Fruit fly (Drosophila melanogaster) whole organism, embryonic: ENCODE measurements around the gene cup.

Experiments used
- Aef1 ChIP-seq: fragments of 200-800 bp; sonication (Bioruptor generic); IDR thresholded peaks from 3 replicates; pipeline ENCODE4 v1.3.6; 2022; ENCODE audit warnings: missing biosample characterization, missing genetic modification characterization
- Awh ChIP-seq: fragments of 200-800 bp; sonication (Bioruptor generic); IDR thresholded peaks from 2 replicates; pipeline ENCODE4, ENCODE4 v1.3.6; 2022; ENCODE audit warnings: missing biosample characterization, missing genetic modification characterization
- Blimp-1 ChIP-seq: fragments of 200-800 bp; sonication (Bioruptor generic); optimal IDR thresholded peaks from 3 replicates; lab custom pipeline; 2018; ENCODE audit warnings: missing biosample characterization, missing genetic modification characterization, mild to moderate bottlenecking, moderate library complexity, missing genetic modification reagents
- CG10147 ChIP-seq: fragments of 200-800 bp; sonication (Bioruptor generic); optimal IDR thresholded peaks from 2 replicates; lab custom pipeline; 2019; ENCODE audit warnings: missing biosample characterization, mild to moderate bottlenecking, missing genetic modification characterization, moderate library complexity
- CG10274 ChIP-seq: fragments of 200-800 bp; sonication (Bioruptor generic); optimal IDR thresholded peaks from 3 replicates; lab custom pipeline; 2017; ENCODE audit warnings: missing biosample characterization, mild to moderate bottlenecking, missing genetic modification characterization
- CG12071 ChIP-seq: fragments of 200-800 bp; sonication (Bioruptor generic); optimal IDR thresholded peaks from 3 replicates; lab custom pipeline; 2018; ENCODE audit warnings: missing biosample characterization, mild to moderate bottlenecking, missing genetic modification characterization
- CG14710 ChIP-seq: fragments of 200-800 bp; sonication (Bioruptor generic); optimal IDR thresholded peaks from 3 replicates; lab custom pipeline; 2019; ENCODE audit warnings: missing biosample characterization, mild to moderate bottlenecking, missing genetic modification characterization, moderate library complexity
- CG15696 ChIP-seq: fragments of 200-800 bp; sonication (Bioruptor generic); optimal IDR thresholded peaks from 2 replicates; lab custom pipeline; 2019; ENCODE audit warnings: missing biosample characterization, mild to moderate bottlenecking, missing genetic modification characterization, moderate library complexity
- CG1647 ChIP-seq: fragments of 200-800 bp; sonication (Bioruptor generic); optimal IDR thresholded peaks from 3 replicates; lab custom pipeline; 2016; ENCODE audit warnings: missing biosample characterization, missing genetic modification characterization
- CG16813 ChIP-seq: fragments of 200-800 bp; sonication (Bioruptor generic); IDR thresholded peaks from 3 replicates; pipeline ENCODE4 v1.3.6; 2022; ENCODE audit warnings: missing biosample characterization, missing genetic modification characterization; ENCODE audit not compliant: partially characterized antibody
- CG16863 ChIP-seq: fragments of 200-800 bp; sonication (Bioruptor generic); optimal IDR thresholded peaks from 3 replicates; lab custom pipeline; 2016; ENCODE audit warnings: missing biosample characterization, missing genetic modification characterization
- CG17328 ChIP-seq: fragments of 200-800 bp; sonication (Bioruptor generic); IDR thresholded peaks from 2 replicates; pipeline ENCODE4 v1.3.6; 2022; ENCODE audit warnings: missing biosample characterization, missing genetic modification characterization
- CG31365 ChIP-seq: fragments of 200-800 bp; sonication (Bioruptor generic); optimal IDR thresholded peaks from 2 replicates; lab custom pipeline; 2018; ENCODE audit warnings: missing biosample characterization, mild to moderate bottlenecking, missing genetic modification characterization
- CG3838 ChIP-seq: fragments of 200-800 bp; sonication (Bioruptor generic); optimal IDR thresholded peaks from 3 replicates; lab custom pipeline; 2016; ENCODE audit warnings: missing biosample characterization, missing genetic modification characterization
- CG3847 ChIP-seq: fragments of 200-800 bp; sonication (Bioruptor generic); IDR thresholded peaks from 2 replicates; pipeline ENCODE4 v1.3.6; 2022; ENCODE audit warnings: missing biosample characterization, missing genetic modification characterization
- CG4617 ChIP-seq: fragments of 200-800 bp; sonication (Bioruptor generic); optimal IDR thresholded peaks from 3 replicates; lab custom pipeline; 2016; ENCODE audit warnings: missing biosample characterization, missing genetic modification characterization, borderline replicate concordance
- CG7271 ChIP-seq: fragments of 200-800 bp; sonication (Bioruptor generic); optimal IDR thresholded peaks from 2 replicates; lab custom pipeline; 2018; ENCODE audit warnings: missing biosample characterization, mild to moderate bottlenecking, missing genetic modification characterization, moderate library complexity
- CG7745 ChIP-seq: fragments of 200-800 bp; sonication (Bioruptor generic); optimal IDR thresholded peaks from 2 replicates; lab custom pipeline; 2018; ENCODE audit warnings: missing biosample characterization, mild to moderate bottlenecking, missing genetic modification characterization, moderate library complexity
- CG8478 ChIP-seq: fragments of >200 bp; optimal IDR thresholded peaks from 2 replicates; lab custom pipeline; 2018
- CHES-1-like ChIP-seq: fragments of 200-800 bp; sonication (Bioruptor generic); optimal IDR thresholded peaks from 2 replicates; lab custom pipeline; 2016; ENCODE audit warnings: missing biosample characterization, missing genetic modification characterization
- Camta ChIP-seq: fragments of 200-800 bp; sonication (Bioruptor generic); optimal IDR thresholded peaks from 2 replicates; lab custom pipeline; 2016; ENCODE audit warnings: missing biosample characterization, missing genetic modification characterization
- Deaf1 ChIP-seq: fragments of 200-800 bp; optimal IDR thresholded peaks from 3 replicates; lab custom pipeline; 2019; ENCODE audit warnings: missing biosample characterization, mild to moderate bottlenecking, missing genetic modification characterization, moderate library complexity
- Gug ChIP-seq: fragments of 200-800 bp; sonication (Bioruptor generic); IDR thresholded peaks from 4 replicates; pipeline ENCODE4 v1.3.6; 2022; ENCODE audit warnings: missing biosample characterization, missing genetic modification characterization
- Hr51 ChIP-seq, 2 experiments: fragments of 200-800 bp; sonication (Bioruptor generic); optimal IDR thresholded peaks; 2 replicates in 1 of 2; 3 replicates in 1 of 2; lab custom pipeline; 2016 to 2018; ENCODE audit warnings: missing biosample characterization in 2 of 2, missing genetic modification characterization in 2 of 2, mild to moderate bottlenecking in 1 of 2, moderate library complexity in 1 of 2
- Lpt ChIP-seq: fragments of >200 bp; optimal IDR thresholded peaks from 2 replicates; lab custom pipeline; 2018; ENCODE audit warnings: missing biosample characterization, missing genetic modification characterization
- Max ChIP-seq: fragments of 200-800 bp; sonication (Bioruptor generic); optimal IDR thresholded peaks from 2 replicates; lab custom pipeline; 2016; ENCODE audit warnings: missing biosample characterization, mild to moderate bottlenecking, missing genetic modification characterization
- Med ChIP-seq: fragments of 200-800 bp; sonication (Bioruptor generic); peaks from one replicate; lab custom pipeline; 2016; ENCODE audit warnings: missing biosample characterization, missing genetic modification characterization, mild to moderate bottlenecking, inconsistent platforms, moderate library complexity
- Neu2 ChIP-seq: fragments of 200-800 bp; sonication (Bioruptor generic); optimal IDR thresholded peaks from 3 replicates; lab custom pipeline; 2016; ENCODE audit warnings: missing biosample characterization, missing genetic modification characterization, borderline replicate concordance
- Nf-YB ChIP-seq: fragments of 200-800 bp; sonication (Bioruptor generic); optimal IDR thresholded peaks from 3 replicates; lab custom pipeline; 2019; ENCODE audit warnings: missing biosample characterization, mild to moderate bottlenecking, missing genetic modification characterization, moderate library complexity
- Scr ChIP-seq: fragments of 200-800 bp; sonication (Bioruptor generic); IDR thresholded peaks from 2 replicates; pipeline ENCODE4 v1.3.6; 2022; ENCODE audit warnings: missing biosample characterization, missing genetic modification characterization; ENCODE audit not compliant: partially characterized antibody
- ac ChIP-seq: fragments of 200-800 bp; sonication (Bioruptor generic); optimal IDR thresholded peaks from 3 replicates; lab custom pipeline; 2017; ENCODE audit warnings: missing biosample characterization, mild to moderate bottlenecking, missing genetic modification characterization
- aop ChIP-seq: fragments of 200-800 bp; sonication (Bioruptor generic); IDR thresholded peaks from 2 replicates; pipeline ENCODE4 v1.3.6; 2022; ENCODE audit warnings: missing biosample characterization, missing genetic modification characterization
- ase ChIP-seq: fragments of 200-800 bp; sonication (Bioruptor generic); IDR thresholded peaks from 3 replicates; pipeline ENCODE4 v1.3.6; 2022; ENCODE audit warnings: missing biosample characterization, missing genetic modification characterization
- ato ChIP-seq: fragments of 200-800 bp; sonication (Bioruptor generic); IDR thresholded peaks from 2 replicates; pipeline ENCODE4 v1.3.6; 2022; ENCODE audit warnings: missing biosample characterization, missing genetic modification characterization; ENCODE audit not compliant: partially characterized antibody
- btn ChIP-seq: fragments of 200-800 bp; sonication (Bioruptor generic); optimal IDR thresholded peaks from 2 replicates; lab custom pipeline; 2016; ENCODE audit warnings: missing biosample characterization, missing genetic modification characterization
- danr ChIP-seq: fragments of 200-800 bp; sonication (Bioruptor generic); IDR thresholded peaks from 2 replicates; pipeline ENCODE4 v1.3.6; 2022; ENCODE audit warnings: missing biosample characterization, missing genetic modification characterization
- ftz-f1 ChIP-seq: fragments of 200-800 bp; sonication (Bioruptor generic); optimal IDR thresholded peaks from 2 replicates; lab custom pipeline; 2016; ENCODE audit warnings: missing biosample characterization, missing genetic modification characterization
- ham ChIP-seq: fragments of 200-800 bp; sonication (Bioruptor generic); IDR thresholded peaks from 2 replicates; pipeline ENCODE4 v1.3.6; 2022; ENCODE audit warnings: missing biosample characterization, missing genetic modification characterization
- hkb ChIP-seq, 2 experiments: fragments of 200-800 bp in 1 of 2; fragments of >200 bp in 1 of 2; sonication (Bioruptor generic) in 1 of 2; IDR thresholded peaks in 1 of 2; optimal IDR thresholded peaks in 1 of 2; 2 replicates each; pipeline versions ENCODE4 v1.3.6 to Lab custom; 2017 to 2022; ENCODE audit warnings: missing biosample characterization in 1 of 2, missing genetic modification characterization in 1 of 2
- kni ChIP-seq: fragments of 200-800 bp; sonication (Bioruptor generic); optimal IDR thresholded peaks from 3 replicates; lab custom pipeline; 2017; ENCODE audit warnings: mild to moderate bottlenecking, missing biosample characterization, missing genetic modification reagents, missing genetic modification characterization
- oc ChIP-seq: fragments of 200-800 bp; sonication (Bioruptor generic); optimal IDR thresholded peaks from 2 replicates; lab custom pipeline; 2018; ENCODE audit warnings: missing biosample characterization, mild to moderate bottlenecking, missing genetic modification characterization, moderate library complexity
- org-1 ChIP-seq: fragments of 200-800 bp; sonication (Bioruptor generic); optimal IDR thresholded peaks from 2 replicates; lab custom pipeline; 2017; ENCODE audit warnings: missing biosample characterization, missing genetic modification characterization
- peb ChIP-seq: fragments of 200-800 bp; sonication (Bioruptor generic); IDR thresholded peaks from 2 replicates; pipeline ENCODE4 v1.3.6; 2022; ENCODE audit warnings: missing biosample characterization, missing genetic modification characterization
- pnt ChIP-seq: fragments of 200-800 bp; sonication (Bioruptor generic); optimal IDR thresholded peaks from 3 replicates; lab custom pipeline; 2016; ENCODE audit warnings: missing biosample characterization, missing genetic modification characterization
- psq ChIP-seq: fragments of 200-800 bp; sonication (Bioruptor generic); optimal IDR thresholded peaks from 2 replicates; lab custom pipeline; 2017; ENCODE audit warnings: missing biosample characterization, missing genetic modification characterization
- rib ChIP-seq: fragments of 200-800 bp; sonication (Bioruptor generic); IDR thresholded peaks from 2 replicates; pipeline ENCODE4 v1.3.6; 2022; ENCODE audit warnings: missing biosample characterization, missing genetic modification characterization
- sens-2 ChIP-seq: fragments of 200-800 bp; sonication (Bioruptor generic); IDR thresholded peaks from 2 replicates; pipeline ENCODE4 v1.3.6; 2022; ENCODE audit warnings: missing biosample characterization, missing genetic modification characterization
- sima ChIP-seq: fragments of 200-800 bp; sonication (Bioruptor generic); optimal IDR thresholded peaks from 2 replicates; lab custom pipeline; 2016; ENCODE audit warnings: missing biosample characterization, missing genetic modification characterization
- slp2 ChIP-seq: fragments of 200-800 bp; sonication (Bioruptor generic); optimal IDR thresholded peaks from 2 replicates; lab custom pipeline; 2016; ENCODE audit warnings: missing biosample characterization, missing genetic modification characterization
- trh ChIP-seq: fragments of 200-800 bp; sonication (Bioruptor generic); optimal IDR thresholded peaks from 2 replicates; lab custom pipeline; 2016; ENCODE audit warnings: missing biosample characterization, missing genetic modification characterization
- zfh1 ChIP-seq: fragments of 200-800 bp; sonication (Bioruptor generic); IDR thresholded peaks from 3 replicates; pipeline ENCODE4 v1.3.6; 2022; ENCODE audit warnings: missing biosample characterization, missing genetic modification characterization

The cup gene

DNA sequence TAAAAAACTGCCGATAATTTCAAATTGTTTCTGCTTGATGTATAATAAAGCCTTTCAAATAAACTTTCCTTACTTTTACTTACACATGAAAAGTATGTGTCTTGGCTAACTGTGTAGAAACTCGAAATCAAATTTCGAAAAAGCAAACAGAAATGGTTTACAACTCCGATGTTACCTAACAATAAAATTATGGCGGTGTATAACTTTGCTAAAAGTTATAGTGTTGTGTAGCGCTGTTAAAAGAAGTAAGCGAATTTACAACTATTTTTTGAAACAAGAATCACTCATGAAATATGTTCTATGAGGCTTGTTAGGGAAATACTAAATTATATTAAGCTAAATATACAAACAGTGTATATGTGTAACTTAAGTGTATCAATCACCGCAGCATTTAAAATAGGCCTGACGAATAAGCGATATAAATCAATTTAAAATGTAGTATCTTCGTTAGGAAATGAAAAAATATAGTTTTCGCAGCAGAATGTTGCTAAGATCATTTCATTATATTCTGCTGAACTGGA, 40.8 kb upstream of the cup start, which contains the start of gene CG34345 (continued):
- TF ChIP-seq CG3847 (GFP tag; lab: Robert Waterston, UW) (peak; percentile 45), Neu2 (GFP tag; lab: Kevin White, UChicago) (no peak), ase (GFP tag; lab: Robert Waterston, UW) (no peak), Camta (GFP tag; lab: Kevin White, UChicago) (no peak), btn (GFP tag; lab: Kevin White, UChicago) (no peak), CG7745 (tag; lab: Kevin White, UChicago) (no peak), aop (GFP tag; lab: Robert Waterston, UW) (no peak), CG14710 (tag; lab: Kevin White, UChicago) (peak; percentile 54), org-1 (GFP tag; lab: Kevin White, UChicago) (no peak), CG1647 (GFP tag; lab: Kevin White, UChicago) (no peak), Blimp-1 (GFP tag; lab: Kevin White, UChicago) (no peak), Deaf1 (tag; lab: Kevin White, UChicago) (no peak), CG10274 (no peak), Med (GFP tag; lab: Kevin White, UChicago) (peak; percentile 90), oc (tag; lab: Kevin White, UChicago) (no peak), Aef1 (GFP tag; lab: Robert Waterston, UW) (no peak), zfh1 (GFP tag; lab: Robert Waterston, UW) (peak; percentile 35; the same call in 1 of the 3 replicates), sens-2 (GFP tag; lab: Robert Waterston, UW) (no peak), CG16863 (GFP tag; lab: Kevin White, UChicago) (no peak), peb (GFP tag; lab: Robert Waterston, UW) (no peak), Awh (no peak), CG16813 (peak; percentile 50; the same call in 2 of the 3 replicates), CG7271 (tag; lab: Kevin White, UChicago) (no peak), danr (GFP tag; lab: Robert Waterston, UW) (no peak), sima (no peak), CHES-1-like (GFP tag; lab: Kevin White, UChicago) (no peak), kni (GFP tag; lab: Kevin White, UChicago) (no peak), ftz-f1 (no peak), ac (GFP tag; lab: Kevin White, UChicago) (no peak), CG8478 (lab: Kevin White, UChicago) (no peak), Hr51 (GFP tag; optimal IDR thresholded peaks at IDR 0.05; lab: Kevin White, UChicago) (no peak), CG4617 (no peak), CG15696 (no peak), pnt (no peak), Max (GFP tag; lab: Kevin White, UChicago) (no peak), CG10147 (GFP tag; lab: Kevin White, UChicago) (no peak), Gug (GFP tag; lab: Robert Waterston, UW) (no peak), Nf-YB (GFP tag; lab: Kevin White, UChicago) (no peak), CG17328 (GFP tag; lab: Robert Waterston, UW) (no peak), ato (GFP tag; lab: Robert Waterston, UW) (peak; percentile 48; the same call in 1 of the 2 replicates), rib (no peak), Scr (peak; percentile 49; the same call in 1 of the 2 replicates), CG3838 (GFP tag; lab: Kevin White, UChicago) (no peak), hkb (optimal IDR thresholded peaks at IDR 0.05; lab: Kevin White, UChicago) (no peak), hkb (GFP tag; IDR thresholded peaks at IDR 0.05; lab: Robert Waterston, UW) (peak; percentile 18; the same call in 1 of the 2 replicates), slp2 (no peak), CG12071 (GFP tag; lab: Kevin White, UChicago) (no peak), Lpt (no peak), ham (GFP tag; lab: Robert Waterston, UW) (no peak), CG31365 (tag; lab: Kevin White, UChicago) (no peak), trh (GFP tag; lab: Kevin White, UChicago) (no peak), psq (no peak)
